Fruit fly (Drosophila melanogaster) whole organism, wandering third instar larva: Measurements from ENCODE around the gene Axs.

Experiments
- CG32264 ChIP-seq: fragments of 200-800 bp; sonication (Bioruptor generic); optimal IDR thresholded peaks from 2 replicates; lab custom pipeline; 2016; ENCODE audit warnings: missing biosample characterization, missing genetic modification characterization
- Myc ChIP-seq: fragments of >200 bp; optimal IDR thresholded peaks from 2 replicates; lab custom pipeline; 2017
- OdsH ChIP-seq: fragments of 200-800 bp; sonication (Bioruptor generic); optimal IDR thresholded peaks from 2 replicates; lab custom pipeline; 2016; ENCODE audit warnings: missing biosample characterization, mild to moderate bottlenecking, missing genetic modification characterization
- Rel ChIP-seq, 2 experiments: fragments of 200-800 bp; sonication (Bioruptor generic) in 1 of 2; optimal IDR thresholded peaks; 2 replicates in 1 of 2; 3 replicates in 1 of 2; lab custom pipeline; 2016 to 2019; ENCODE audit warnings: mild to moderate bottlenecking in 2 of 2, missing biosample characterization in 2 of 2, missing genetic modification characterization in 2 of 2, moderate library complexity in 1 of 2
- br ChIP-seq: fragments of 200-800 bp; sonication (Bioruptor generic); optimal IDR thresholded peaks from 2 replicates; lab custom pipeline; 2016; ENCODE audit warnings: missing biosample characterization, missing genetic modification characterization
- brk ChIP-seq: fragments of 200-800 bp; sonication (Bioruptor generic); optimal IDR thresholded peaks from 2 replicates; lab custom pipeline; 2016; ENCODE audit warnings: missing biosample characterization, mild to moderate bottlenecking, missing genetic modification characterization
- dsf ChIP-seq: sonication (Bioruptor generic); optimal IDR thresholded peaks from 2 replicates; lab custom pipeline; 2016; ENCODE audit warnings: missing biosample characterization, missing genetic modification characterization, borderline replicate concordance
- fru ChIP-seq: fragments of 200-800 bp; sonication (Bioruptor generic); optimal IDR thresholded peaks from 3 replicates; lab custom pipeline; 2016; ENCODE audit warnings: missing biosample characterization, mild to moderate bottlenecking, missing genetic modification characterization
- h ChIP-seq: fragments of 200-800 bp; sonication (Bioruptor generic); optimal IDR thresholded peaks from 3 replicates; lab custom pipeline; 2016; ENCODE audit warnings: missing biosample characterization, mild to moderate bottlenecking, missing genetic modification characterization
- lola ChIP-seq: fragments of >200 bp; optimal IDR thresholded peaks from 2 replicates; lab custom pipeline; 2017; ENCODE audit warnings: missing biosample characterization, missing genetic modification characterization
- psq ChIP-seq: fragments of 200-800 bp; sonication (Bioruptor generic); optimal IDR thresholded peaks from 3 replicates; lab custom pipeline; 2017; ENCODE audit warnings: missing biosample characterization, mild to moderate bottlenecking, missing genetic modification characterization, moderate library complexity
- woc ChIP-seq: sonication (Bioruptor generic); optimal IDR thresholded peaks from 2 replicates; lab custom pipeline; 2016; ENCODE audit warnings: missing biosample characterization, mild to moderate bottlenecking, missing genetic modification characterization

DNA sequence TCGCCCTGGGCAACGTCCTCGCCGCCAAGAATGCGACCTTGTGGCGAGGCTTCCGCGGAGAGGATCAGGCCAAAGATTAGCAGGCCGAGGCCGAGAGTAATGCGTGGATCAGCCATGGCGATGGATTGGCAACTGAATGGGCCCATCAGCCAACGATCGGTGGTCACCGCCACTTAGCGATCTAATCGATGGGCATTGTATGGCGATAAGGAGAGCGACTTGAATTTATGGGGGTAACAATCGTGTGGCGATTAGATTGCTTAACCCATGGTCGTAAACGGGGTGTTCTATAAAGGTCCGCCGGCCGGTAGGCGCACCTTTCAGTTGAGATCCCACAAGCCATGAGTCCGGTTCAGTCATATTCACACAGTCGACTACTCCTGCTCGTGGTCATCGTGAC lies 20.1 kb upstream of the Axs start, which contains the start of the genes CG9673 and CG4653:
- no peak for TF ChIP-seq psq (GFP tag; lab: Kevin White, UChicago)
- no peak for TF ChIP-seq woc (GFP tag; lab: Kevin White, UChicago)
- TF ChIP-seq lola (GFP tag; lab: Kevin White, UChicago), result no peak
- no peak for TF ChIP-seq brk (GFP tag; lab: Kevin White, UChicago)
- no peak for TF ChIP-seq fru (GFP tag; lab: Kevin White, UChicago)
- TF ChIP-seq dsf (GFP tag; lab: Kevin White, UChicago), result no peak
- TF ChIP-seq CG32264 (GFP tag; lab: Kevin White, UChicago), result no peak
- TF ChIP-seq br (GFP tag; lab: Kevin White, UChicago), result no peak
- TF ChIP-seq Rel (GFP tag; optimal IDR thresholded peaks at IDR 0.05; lab: Kevin White, UChicago), result no peak
- TF ChIP-seq Rel (tag; optimal IDR thresholded peaks at IDR 0.05; lab: Kevin White, UChicago), result no peak
- no peak for TF ChIP-seq OdsH
- TF ChIP-seq Myc, result no peak
- no peak for TF ChIP-seq h (GFP tag; lab: Kevin White, UChicago)
